Worm (Caenorhabditis elegans) whole organism, L3 larva: ENCODE data around the gene M04B2.7.

Experiments
- aly-2 ChIP-seq: fragments of 150-350 bp; optimal IDR thresholded peaks from 2 replicates; lab custom pipeline; 2014; ENCODE audit warnings: missing biosample characterization, missing genetic modification characterization
- ceh-28 ChIP-seq: fragments of 150-350 bp; optimal IDR thresholded peaks from 2 replicates; lab custom pipeline; 2014; ENCODE audit warnings: missing biosample characterization, missing genetic modification reagents, missing genetic modification characterization
- daf-12 ChIP-seq: fragments of 150-350 bp; optimal IDR thresholded peaks from 2 replicates; lab custom pipeline; 2014; ENCODE audit warnings: missing biosample characterization, missing genetic modification reagents, missing genetic modification characterization
- egl-5 ChIP-seq: fragments of 150-350 bp; optimal IDR thresholded peaks from 2 replicates; lab custom pipeline; 2017; ENCODE audit warnings: missing biosample characterization, missing genetic modification reagents, missing genetic modification characterization, inconsistent platforms
- elt-2 ChIP-seq: sonication (generic microtip); optimal IDR thresholded peaks from 2 replicates; lab custom pipeline; 2016; ENCODE audit warnings: missing genetic modification reagents, mild to moderate bottlenecking, missing genetic modification characterization, missing compliant biosample characterization
- lin-15B ChIP-seq: fragments of 150-350 bp; optimal IDR thresholded peaks from 2 replicates; lab custom pipeline; 2014; ENCODE audit warnings: missing biosample characterization, missing genetic modification characterization
- mdl-1 ChIP-seq: fragments of 150-350 bp; optimal IDR thresholded peaks from 2 replicates; lab custom pipeline; 2014; ENCODE audit warnings: missing biosample characterization, missing genetic modification characterization
- nhr-12 ChIP-seq: fragments of 150-350 bp; optimal IDR thresholded peaks from 2 replicates; lab custom pipeline; 2014; ENCODE audit warnings: missing biosample characterization, missing genetic modification characterization
- nhr-237 ChIP-seq: fragments of 150-350 bp; optimal IDR thresholded peaks from 2 replicates; lab custom pipeline; 2014; ENCODE audit warnings: missing biosample characterization, missing genetic modification characterization
- nhr-25 ChIP-seq: sonication (generic microtip); optimal IDR thresholded peaks from 2 replicates; lab custom pipeline; 2017; ENCODE audit warnings: missing biosample characterization, missing genetic modification characterization
- nhr-28 ChIP-seq: fragments of 150-350 bp; optimal IDR thresholded peaks from 2 replicates; lab custom pipeline; 2014; ENCODE audit warnings: missing biosample characterization, missing genetic modification characterization
- tbx-2 ChIP-seq: sonication (generic microtip); optimal IDR thresholded peaks from 2 replicates; lab custom pipeline; 2016; ENCODE audit warnings: mild to moderate bottlenecking, missing genetic modification characterization, missing compliant biosample characterization
- unc-62 ChIP-seq: fragments of 150-350 bp; sonication (generic microtip); optimal IDR thresholded peaks from 4 replicates; lab custom pipeline; 2014; ENCODE audit warnings: missing biosample characterization, missing genetic modification reagents, missing genetic modification characterization

DNA sequence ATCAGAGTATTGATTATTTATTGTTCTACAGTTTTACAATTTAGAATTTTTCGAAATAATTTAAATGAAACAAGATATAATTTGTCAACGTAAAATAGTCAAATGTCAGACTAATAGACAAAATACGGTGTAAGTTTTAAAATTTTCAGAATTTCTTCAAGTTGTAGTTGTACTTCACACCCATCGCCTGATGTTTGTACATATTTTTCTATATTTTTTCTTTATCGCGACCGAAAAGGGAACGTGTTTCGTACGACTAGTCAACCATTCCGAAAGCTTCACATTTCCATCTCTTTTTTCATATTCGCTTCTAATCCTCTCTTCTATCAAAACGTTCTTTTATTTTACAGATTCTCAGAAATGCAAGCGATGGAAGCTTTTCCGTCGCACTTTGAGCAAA is 44.2 kb downstream of the M04B2.7 start, which contains the start of gene twk-25:
- TF ChIP-seq mdl-1 (tag; lab: Kevin White, UChicago) (no peak), nhr-28 (tag; lab: Kevin White, UChicago) (no peak), elt-2 (tag; lab: Kevin White, UChicago) (no peak), nhr-237 (tag; lab: Kevin White, UChicago) (no peak), lin-15B (tag; lab: Kevin White, UChicago) (no peak), unc-62 (GFP tag; lab: Kevin White, UChicago) (no peak), aly-2 (tag; lab: Kevin White, UChicago) (no peak), nhr-25 (tag; lab: Kevin White, UChicago) (no peak), daf-12 (tag; lab: Kevin White, UChicago) (no peak), tbx-2 (tag; lab: Kevin White, UChicago) (no peak), nhr-12 (no peak), ceh-28 (tag; lab: Kevin White, UChicago) (no peak), egl-5 (tag; lab: Kevin White, UChicago) (no peak)
